ENCODE assay signal across 5 worm cellular contexts in the genomic region with DNA sequence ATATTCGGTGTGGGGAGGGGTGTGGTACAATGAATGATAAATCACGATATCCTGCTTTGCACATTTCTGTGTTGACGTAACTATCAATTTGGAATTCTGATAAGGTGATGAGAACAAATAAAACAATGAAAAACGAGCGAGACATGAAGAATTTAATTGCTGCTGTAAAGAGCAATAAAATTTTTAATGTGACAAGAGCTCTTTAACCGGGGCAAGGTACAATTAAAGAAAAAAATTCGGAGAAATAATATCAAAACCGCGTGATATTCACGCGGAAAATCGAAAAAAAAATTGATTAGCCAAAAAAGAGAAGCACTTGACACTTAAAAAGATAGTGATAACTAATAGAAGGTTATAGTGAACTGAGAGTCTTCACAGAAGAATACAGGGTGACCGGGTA.
A peak's percentile ranks its signal among the peaks of the same experiment; 100 is the strongest.
TF ChIP-seq lines count a peak whose summit lies in the region.

No protein-coding gene starts in this region.

TF ChIP-seq in whole organism, L1 larva, 84 proteins besides CTCF, POLR2A, EP300 and RAD21:
- TF ChIP-seq elt-2 (tag; optimal IDR thresholded peaks at IDR 0.05; lab: Kevin White, UChicago) (peak; percentile 40), zag-1 (tag; optimal IDR thresholded peaks at IDR 0.05; lab: Kevin White, UChicago) (no peak)

TF ChIP-seq in whole organism, L2 larva, 48 proteins besides CTCF, POLR2A, EP300 and RAD21:
- TF ChIP-seq dmd-4 (tag; optimal IDR thresholded peaks at IDR 0.05; lab: Kevin White, UChicago) (no peak), fos-1 (tag; optimal IDR thresholded peaks at IDR 0.05; lab: Kevin White, UChicago) (peak; percentile 3)

TF ChIP-seq in whole organism, L3 larva, 47 proteins besides CTCF, POLR2A, EP300 and RAD21:
- no peak for TF ChIP-seq lsy-12 (tag; optimal IDR thresholded peaks at IDR 0.05; lab: Kevin White, UChicago)
- TF ChIP-seq aly-2 (tag; optimal IDR thresholded peaks at IDR 0.05; lab: Kevin White, UChicago) = no peak
- TF ChIP-seq elt-2 (tag; optimal IDR thresholded peaks at IDR 0.05; lab: Kevin White, UChicago) = peak; percentile 74
- no peak for TF ChIP-seq jun-1 (tag; optimal IDR thresholded peaks at IDR 0.05; lab: Kevin White, UChicago)
- no peak for TF ChIP-seq ceh-28 (tag; optimal IDR thresholded peaks at IDR 0.05; lab: Kevin White, UChicago)
- TF ChIP-seq nhr-23 (tag; optimal IDR thresholded peaks at IDR 0.05; lab: Kevin White, UChicago) = no peak
- peak; percentile 39 for TF ChIP-seq pqm-1 (tag; optimal IDR thresholded peaks at IDR 0.05; lab: Kevin White, UChicago)
- TF ChIP-seq nfya-1 (tag; optimal IDR thresholded peaks at IDR 0.05; lab: Kevin White, UChicago; ENCODE audit: insufficient read depth) = no peak
- no peak for TF ChIP-seq lin-39 (tag; optimal IDR thresholded peaks at IDR 0.05; lab: Kevin White, UChicago)

TF ChIP-seq in whole organism, L4 larva, 104 proteins besides CTCF, POLR2A, EP300 and RAD21:
- TF ChIP-seq dmd-6 (GFP tag; IDR thresholded peaks at IDR 0.05; lab: Robert Waterston, UW) (peak; percentile 54), pqm-1 (tag; optimal IDR thresholded peaks at IDR 0.05; lab: Kevin White, UChicago) (no peak), hlh-11 (tag; optimal IDR thresholded peaks at IDR 0.05; lab: Kevin White, UChicago) (peak; percentile 49), php-3 (GFP tag; IDR thresholded peaks at IDR 0.05; lab: Robert Waterston, UW) (peak; percentile 99), lin-15B (tag; optimal IDR thresholded peaks at IDR 0.05; lab: Kevin White, UChicago) (no peak), dve-1 (tag; optimal IDR thresholded peaks at IDR 0.05; lab: Kevin White, UChicago; ENCODE audit: insufficient read depth) (peak; percentile 52), tra-1 (GFP tag; IDR thresholded peaks at IDR 0.05; lab: Robert Waterston, UW) (0 out of 2 replicates have a peak, but pooled peaks have one; percentile 26), snpc-4 (tag; optimal IDR thresholded peaks at IDR 0.05; lab: Kevin White, UChicago) (no peak), ztf-7 (tag; optimal IDR thresholded peaks at IDR 0.05; lab: Kevin White, UChicago) (no peak), zfp-3 (GFP tag; conservative IDR thresholded peaks at IDR 0.05; lab: Robert Waterston, UW) (no peak), ceh-20 (GFP tag; IDR thresholded peaks at IDR 0.05; lab: Robert Waterston, UW) (peak; percentile 23; the same call in 1 of the 2 replicates), unc-62 (GFP tag; optimal IDR thresholded peaks at IDR 0.05 in 1 of 2; lab: Kevin White, UChicago) (no peak), unc-62 (tag; optimal IDR thresholded peaks at IDR 0.05; lab: Kevin White, UChicago) (no peak)

TF ChIP-seq in whole organism, young adult, 124 proteins besides CTCF, POLR2A, EP300 and RAD21:
- TF ChIP-seq T26A5.8 (tag; optimal IDR thresholded peaks at IDR 0.05; lab: Kevin White, UChicago) = no peak
- TF ChIP-seq nhr-80 (tag; optimal IDR thresholded peaks at IDR 0.05; lab: Kevin White, UChicago) = peak; percentile 21
